Worm (Caenorhabditis elegans) whole organism, mixed stage, embryonic: Measurements from ENCODE around the gene K06H6.1.

ENCODE experiments used
- blmp-1 ChIP-seq: fragments of 150-350 bp; optimal IDR thresholded peaks from 2 replicates; lab custom pipeline; 2014; ENCODE audit warnings: missing biosample characterization, missing genetic modification characterization
- ces-1 ChIP-seq: fragments of 150-350 bp; optimal IDR thresholded peaks from 2 replicates; lab custom pipeline; 2014; ENCODE audit warnings: missing biosample characterization, missing genetic modification reagents, missing genetic modification characterization
- drap-1 ChIP-seq: fragments of 200-800 bp; sonication (Bioruptor generic); optimal IDR thresholded peaks from 3 replicates; lab custom pipeline; 2018; ENCODE audit warnings: mild to moderate bottlenecking, missing genetic modification characterization, missing compliant biosample characterization
- elt-3 ChIP-seq: fragments of 150-350 bp; optimal IDR thresholded peaks from 2 replicates; lab custom pipeline; 2014; ENCODE audit warnings: missing biosample characterization, missing genetic modification characterization
- lin-13 ChIP-seq: fragments of 150-350 bp; optimal IDR thresholded peaks from 2 replicates; lab custom pipeline; 2014; ENCODE audit warnings: missing biosample characterization, missing genetic modification characterization
- lsy-2 ChIP-seq: fragments of 150-350 bp; optimal IDR thresholded peaks from 2 replicates; lab custom pipeline; 2014; ENCODE audit warnings: missing biosample characterization, missing genetic modification characterization
- nhr-12 ChIP-seq: fragments of 150-350 bp; optimal IDR thresholded peaks from 2 replicates; lab custom pipeline; 2014; ENCODE audit warnings: missing biosample characterization, missing genetic modification characterization
- nhr-237 ChIP-seq: fragments of 150-350 bp; optimal IDR thresholded peaks from 2 replicates; lab custom pipeline; 2014; ENCODE audit warnings: missing biosample characterization, missing genetic modification characterization
- nhr-28 ChIP-seq: fragments of 150-350 bp; optimal IDR thresholded peaks from 2 replicates; lab custom pipeline; 2014; ENCODE audit warnings: missing biosample characterization, missing genetic modification characterization
- pha-4 ChIP-seq: fragments of 150-350 bp; optimal IDR thresholded peaks from 2 replicates; lab custom pipeline; 2018; ENCODE audit warnings: missing biosample characterization, missing genetic modification reagents, missing genetic modification characterization
- snpc-4 ChIP-seq: fragments of 150-350 bp; optimal IDR thresholded peaks from 2 replicates; lab custom pipeline; 2014; ENCODE audit warnings: missing biosample characterization, missing genetic modification characterization
- unc-39 ChIP-seq: fragments of 150-350 bp; optimal IDR thresholded peaks from 2 replicates; lab custom pipeline; 2014; ENCODE audit warnings: missing biosample characterization, missing genetic modification characterization

DNA sequence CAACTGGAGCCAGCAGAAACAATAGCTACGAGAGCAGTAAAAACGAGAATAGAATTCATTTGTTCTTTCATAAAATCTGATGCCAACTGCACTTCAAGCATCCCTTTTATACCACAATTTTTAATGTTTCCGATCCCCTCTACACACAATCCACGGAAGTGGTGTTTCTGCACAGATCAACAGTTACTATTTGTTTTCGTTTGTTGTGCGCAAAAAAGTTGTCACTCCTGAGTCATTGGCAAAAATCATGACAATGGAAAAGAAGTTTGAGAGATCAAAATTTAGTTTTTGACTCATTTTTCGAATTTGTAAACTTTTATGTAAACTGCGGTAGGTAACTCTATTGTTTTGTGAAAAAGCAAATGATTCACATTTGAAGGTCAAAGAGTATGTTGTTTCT is 16.2 kb downstream of the K06H6.1 start, which contains the start of gene srlf-37:
- TF ChIP-seq nhr-12 (tag; lab: Kevin White, UChicago) (no peak), ces-1 (GFP tag; lab: Kevin White, UChicago) (no peak), nhr-237 (no peak), blmp-1 (tag; lab: Kevin White, UChicago) (no peak), elt-3 (tag; lab: Kevin White, UChicago) (no peak), nhr-28 (no peak), unc-39 (tag; lab: Kevin White, UChicago) (no peak), lin-13 (tag; lab: Kevin White, UChicago) (no peak), snpc-4 (tag; lab: Kevin White, UChicago) (no peak), pha-4 (tag; lab: Kevin White, UChicago) (no peak), drap-1 (GFP tag; lab: Kevin White, UChicago) (no peak), lsy-2 (tag; lab: Kevin White, UChicago) (no peak)
